Worm (Caenorhabditis elegans): ENCODE measurements around the gene vha-6.
A peak's percentile ranks its signal among the peaks of the same experiment; 100 is the strongest.

The vha-6 gene

ce11 chrII:11472542-11472941, 34.3 kb upstream of the vha-6 start (continued):
- TF ChIP-seq hlh-30 (tag; optimal IDR thresholded peaks at IDR 0.05; ENCODE audit: insufficient read depth) (peak; percentile 71), Y75B8A.6 (GFP tag; IDR thresholded peaks at IDR 0.05) (no peak), arid-1 (GFP tag; conservative IDR thresholded peaks at IDR 0.05) (no peak), pha-4 (GFP tag; IDR thresholded peaks at IDR 0.05) (no peak), pha-4 (tag; optimal IDR thresholded peaks at IDR 0.05) (no peak), ztf-11 (tag; optimal IDR thresholded peaks at IDR 0.05) (no peak), ctbp-1 (GFP tag; IDR thresholded peaks at IDR 0.05) (no peak), lsy-2 (tag; optimal IDR thresholded peaks at IDR 0.05) (peak in 1 of 2 experiments; percentile 56), snpc-1.2 (GFP tag; IDR thresholded peaks at IDR 0.05) (no peak), nhr-76 (tag; optimal IDR thresholded peaks at IDR 0.05) (no peak), pqm-1 (tag; optimal IDR thresholded peaks at IDR 0.05) (peak; percentile 71), php-3 (GFP tag; IDR thresholded peaks at IDR 0.05) (0 out of 2 replicates have a peak, but pooled peaks have one; percentile 10), ZK337.2 (GFP tag; IDR thresholded peaks at IDR 0.05) (no peak), jun-1 (tag; optimal IDR thresholded peaks at IDR 0.05) (no peak), ztf-7 (tag; optimal IDR thresholded peaks at IDR 0.05) (no peak), nhr-10 (tag; optimal IDR thresholded peaks at IDR 0.05) (peak; percentile 33), hif-1 (tag; optimal IDR thresholded peaks at IDR 0.05) (peak; percentile 58 to 92), lin-13 (GFP tag; optimal IDR thresholded peaks at IDR 0.05) (no peak), zfp-2 (tag; optimal IDR thresholded peaks at IDR 0.05) (no peak), F37D6.2 (tag; optimal IDR thresholded peaks at IDR 0.05) (no peak), R02D3.7 (tag; optimal IDR thresholded peaks at IDR 0.05) (no peak), attf-4 (tag; optimal IDR thresholded peaks at IDR 0.05) (no peak), madf-5 (GFP tag; IDR thresholded peaks at IDR 0.05) (no peak), unc-39 (tag; optimal IDR thresholded peaks at IDR 0.05) (no peak), madf-9 (GFP tag; conservative IDR thresholded peaks at IDR 0.05) (no peak), sdz-12 (GFP tag; optimal IDR thresholded peaks at IDR 0.05) (no peak), ceh-44 (GFP tag; IDR thresholded peaks at IDR 0.05) (no peak), gei-8 (GFP tag; optimal IDR thresholded peaks at IDR 0.05) (no peak), cey-2 (tag; optimal IDR thresholded peaks at IDR 0.05; ENCODE audit: borderline replicate concordance, insufficient read depth) (no peak), skn-1 (tag; optimal IDR thresholded peaks at IDR 0.05) (no peak), mdt-29 (GFP tag; IDR thresholded peaks at IDR 0.05) (no peak), nhr-25 (tag; optimal IDR thresholded peaks at IDR 0.05; ENCODE audit: borderline replicate concordance, insufficient read depth) (no peak), nhr-42 (GFP tag; IDR thresholded peaks at IDR 0.05) (no peak), daf-16 (GFP tag; optimal IDR thresholded peaks at IDR 0.05) (no peak), daf-16 (tag; optimal IDR thresholded peaks at IDR 0.05) (peak; percentile 37), mep-1 (tag; optimal IDR thresholded peaks at IDR 0.05) (no peak), lin-39 (tag; optimal IDR thresholded peaks at IDR 0.05) (no peak), duxl-1 (tag; optimal IDR thresholded peaks at IDR 0.05; ENCODE audit: poor library complexity) (no peak), T20F7.1 (GFP tag; optimal IDR thresholded peaks at IDR 0.05) (peak; percentile 25), nhr-28 (tag; optimal IDR thresholded peaks at IDR 0.05) (peak; percentile 91), ceh-62 (tag; optimal IDR thresholded peaks at IDR 0.05) (no peak), ceh-32 (tag; optimal IDR thresholded peaks at IDR 0.05; ENCODE audit: poor library complexity) (no peak), lin-38 (GFP tag; IDR thresholded peaks at IDR 0.05) (no peak), F10B5.3 (tag; optimal IDR thresholded peaks at IDR 0.05) (no peak), nhr-111 (GFP tag; optimal IDR thresholded peaks at IDR 0.05) (no peak)

Data from whole organism, L4 larva.